Fruit fly (Drosophila melanogaster) whole organism, embryonic: ENCODE measurements around the gene CG34310.
A peak's percentile ranks its signal among the peaks of the same experiment; 100 is the strongest.

ENCODE experiments used
- Abd-B ChIP-seq: fragments of 200-800 bp; sonication (Bioruptor generic); optimal IDR thresholded peaks from 2 replicates; lab custom pipeline; 2018; ENCODE audit warnings: missing biosample characterization, mild to moderate bottlenecking, missing genetic modification characterization, moderate library complexity
- CG13424 ChIP-seq: fragments of 200-800 bp; sonication (Bioruptor generic); optimal IDR thresholded peaks from 2 replicates; lab custom pipeline; 2019; ENCODE audit warnings: missing biosample characterization, mild to moderate bottlenecking, missing genetic modification characterization, moderate library complexity
- CG15073 ChIP-seq: fragments of 200-800 bp; sonication (Bioruptor generic); optimal IDR thresholded peaks from 2 replicates; lab custom pipeline; 2016; ENCODE audit warnings: missing biosample characterization, missing genetic modification characterization
- CG15269 ChIP-seq: fragments of 200-800 bp; sonication (Bioruptor generic); optimal IDR thresholded peaks from 2 replicates; lab custom pipeline; 2018; ENCODE audit warnings: missing biosample characterization, mild to moderate bottlenecking, missing genetic modification characterization, moderate library complexity
- CG15479 ChIP-seq: fragments of 200-800 bp; sonication (Bioruptor generic); optimal IDR thresholded peaks from 3 replicates; lab custom pipeline; 2019; ENCODE audit warnings: missing biosample characterization, mild to moderate bottlenecking, missing genetic modification characterization, moderate library complexity
- CG1602 ChIP-seq: fragments of 200-800 bp; sonication (Bioruptor generic); optimal IDR thresholded peaks from 3 replicates; lab custom pipeline; 2016; ENCODE audit warnings: missing biosample characterization, missing genetic modification characterization
- CG17186 ChIP-seq: fragments of 200-800 bp; sonication (Bioruptor generic); optimal IDR thresholded peaks from 3 replicates; lab custom pipeline; 2017; ENCODE audit warnings: missing biosample characterization, missing genetic modification reagents, missing genetic modification characterization
- CG17385 ChIP-seq: fragments of 200-800 bp; sonication (Bioruptor generic); optimal IDR thresholded peaks from 3 replicates; lab custom pipeline; 2018; ENCODE audit warnings: missing biosample characterization, mild to moderate bottlenecking, missing genetic modification characterization
- CG2712 ChIP-seq: fragments of 200-800 bp; optimal IDR thresholded peaks from 3 replicates; lab custom pipeline; 2019; ENCODE audit warnings: missing biosample characterization, mild to moderate bottlenecking, missing genetic modification characterization, moderate library complexity
- CG31365 ChIP-seq: fragments of 200-800 bp; sonication (Bioruptor generic); optimal IDR thresholded peaks from 2 replicates; lab custom pipeline; 2018; ENCODE audit warnings: missing biosample characterization, mild to moderate bottlenecking, missing genetic modification characterization
- CG3995 ChIP-seq: fragments of 200-800 bp; sonication (Bioruptor generic); optimal IDR thresholded peaks from 3 replicates; lab custom pipeline; 2016; ENCODE audit warnings: missing biosample characterization, missing genetic modification characterization
- CG4424 ChIP-seq: fragments of 200-800 bp; sonication (Bioruptor generic); optimal IDR thresholded peaks from 3 replicates; lab custom pipeline; 2016; ENCODE audit warnings: missing biosample characterization, missing genetic modification characterization
- CG4820 ChIP-seq: fragments of 200-800 bp; sonication (Bioruptor generic); optimal IDR thresholded peaks from 3 replicates; lab custom pipeline; 2016; ENCODE audit warnings: missing biosample characterization, missing genetic modification characterization
- CG7271 ChIP-seq: fragments of 200-800 bp; sonication (Bioruptor generic); optimal IDR thresholded peaks from 2 replicates; lab custom pipeline; 2018; ENCODE audit warnings: missing biosample characterization, mild to moderate bottlenecking, missing genetic modification characterization, moderate library complexity
- CG7987 ChIP-seq: fragments of 200-800 bp; sonication (Bioruptor generic); optimal IDR thresholded peaks from 2 replicates; lab custom pipeline; 2018; ENCODE audit warnings: missing biosample characterization, mild to moderate bottlenecking, missing genetic modification characterization, moderate library complexity
- CG9437 ChIP-seq: fragments of 200-800 bp; sonication (Bioruptor generic); optimal IDR thresholded peaks from 2 replicates; lab custom pipeline; 2018; ENCODE audit warnings: missing biosample characterization, mild to moderate bottlenecking, missing genetic modification characterization
- CG9609 ChIP-seq: fragments of 200-800 bp; sonication (Bioruptor generic); optimal IDR thresholded peaks from 3 replicates; lab custom pipeline; 2016; ENCODE audit warnings: missing biosample characterization, missing genetic modification characterization
- CG9817 ChIP-seq: fragments of 200-800 bp; sonication (Bioruptor generic); optimal IDR thresholded peaks from 2 replicates; lab custom pipeline; 2018; ENCODE audit warnings: missing biosample characterization, mild to moderate bottlenecking, missing genetic modification characterization, moderate library complexity
- Doc3 ChIP-seq: fragments of 200-800 bp; sonication (Bioruptor generic); IDR thresholded peaks from 3 replicates; pipeline ENCODE4 v1.3.6; 2022; ENCODE audit warnings: missing biosample characterization, missing genetic modification characterization; ENCODE audit not compliant: partially characterized antibody
- E2f2 ChIP-seq: fragments of 200-800 bp; sonication (Bioruptor generic); IDR thresholded peaks from 2 replicates; pipeline ENCODE4 v1.3.6; 2022; ENCODE audit warnings: missing biosample characterization, missing genetic modification characterization
- Ets65A ChIP-seq: fragments of 200-800 bp; sonication (Bioruptor generic); peaks from one replicate; lab custom pipeline; 2016; ENCODE audit warnings: missing biosample characterization, missing genetic modification characterization
- Hr51 ChIP-seq, 2 experiments: fragments of 200-800 bp; sonication (Bioruptor generic); optimal IDR thresholded peaks; 2 replicates in 1 of 2; 3 replicates in 1 of 2; lab custom pipeline; 2016 to 2018; ENCODE audit warnings: missing biosample characterization in 2 of 2, missing genetic modification characterization in 2 of 2, mild to moderate bottlenecking in 1 of 2, moderate library complexity in 1 of 2
- Jarid2 ChIP-seq: fragments of 200-800 bp; sonication (Bioruptor generic); optimal IDR thresholded peaks from 3 replicates; lab custom pipeline; 2017; ENCODE audit warnings: mild to moderate bottlenecking, missing biosample characterization, missing genetic modification reagents, missing genetic modification characterization
- Lim3 ChIP-seq: fragments of 200-800 bp; sonication (Bioruptor generic); IDR thresholded peaks from 2 replicates; pipeline ENCODE4 v1.3.6; 2022; ENCODE audit warnings: missing biosample characterization, missing genetic modification characterization
- Myb ChIP-seq: fragments of 200-800 bp; sonication (Bioruptor generic); optimal IDR thresholded peaks from 2 replicates; lab custom pipeline; 2016; ENCODE audit warnings: missing biosample characterization, missing genetic modification characterization
- NfI ChIP-seq: fragments of 200-800 bp; sonication (Bioruptor generic); optimal IDR thresholded peaks from 3 replicates; lab custom pipeline; 2018; ENCODE audit warnings: missing biosample characterization, mild to moderate bottlenecking, missing genetic modification characterization, moderate library complexity
- Opbp ChIP-seq: fragments of 200-800 bp; sonication (Bioruptor generic); IDR thresholded peaks from 3 replicates; pipeline ENCODE4 v1.3.6; 2022; ENCODE audit warnings: missing biosample characterization, missing genetic modification characterization; ENCODE audit not compliant: partially characterized antibody
- aop ChIP-seq: fragments of 200-800 bp; sonication (Bioruptor generic); IDR thresholded peaks from 2 replicates; pipeline ENCODE4 v1.3.6; 2022; ENCODE audit warnings: missing biosample characterization, missing genetic modification characterization
- ara ChIP-seq: fragments of 200-800 bp; sonication (Bioruptor generic); IDR thresholded peaks from 2 replicates; pipeline ENCODE4 v1.3.6; 2022; ENCODE audit warnings: missing biosample characterization, missing genetic modification characterization
- ase ChIP-seq: fragments of 200-800 bp; sonication (Bioruptor generic); IDR thresholded peaks from 3 replicates; pipeline ENCODE4 v1.3.6; 2022; ENCODE audit warnings: missing biosample characterization, missing genetic modification characterization
- ash1 ChIP-seq: fragments of 200-800 bp; sonication (Bioruptor generic); optimal IDR thresholded peaks from 2 replicates; lab custom pipeline; 2018; ENCODE audit warnings: missing biosample characterization, mild to moderate bottlenecking, missing genetic modification characterization
- ato ChIP-seq: fragments of 200-800 bp; sonication (Bioruptor generic); IDR thresholded peaks from 2 replicates; pipeline ENCODE4 v1.3.6; 2022; ENCODE audit warnings: missing biosample characterization, missing genetic modification characterization; ENCODE audit not compliant: partially characterized antibody
- crc ChIP-seq: fragments of 200-800 bp; sonication (Bioruptor generic); optimal IDR thresholded peaks from 2 replicates; lab custom pipeline; 2016; ENCODE audit warnings: missing biosample characterization, missing genetic modification characterization
- fd96Cb ChIP-seq: fragments of 200-800 bp; sonication (Bioruptor generic); optimal IDR thresholded peaks from 2 replicates; lab custom pipeline; 2018; ENCODE audit warnings: missing biosample characterization, mild to moderate bottlenecking, missing genetic modification characterization, moderate library complexity
- gfzf ChIP-seq: fragments of 200-800 bp; sonication (Bioruptor generic); optimal IDR thresholded peaks from 2 replicates; lab custom pipeline; 2016; ENCODE audit warnings: missing biosample characterization, mild to moderate bottlenecking, missing genetic modification characterization, moderate library complexity
- grn ChIP-seq: fragments of 200-800 bp; sonication (Bioruptor generic); optimal IDR thresholded peaks from 3 replicates; lab custom pipeline; 2017; ENCODE audit warnings: missing biosample characterization, missing genetic modification characterization
- gro ChIP-seq: fragments of 200-800 bp; sonication (Bioruptor generic); optimal IDR thresholded peaks from 2 replicates; lab custom pipeline; 2016; ENCODE audit warnings: missing biosample characterization, missing genetic modification characterization
- jumu ChIP-seq: fragments of 200-800 bp; sonication (Bioruptor generic); optimal IDR thresholded peaks from 3 replicates; lab custom pipeline; 2016; ENCODE audit warnings: missing biosample characterization, missing genetic modification characterization
- kay ChIP-seq: fragments of 200-800 bp; sonication (Bioruptor generic); optimal IDR thresholded peaks from 2 replicates; lab custom pipeline; 2016; ENCODE audit warnings: missing biosample characterization, missing genetic modification characterization
- ken ChIP-seq: fragments of 200-800 bp; sonication (Bioruptor generic); IDR thresholded peaks from 3 replicates; pipeline ENCODE4 v1.3.6; 2022; ENCODE audit warnings: missing biosample characterization, missing genetic modification characterization
- nom ChIP-seq: fragments of 200-800 bp; sonication (Bioruptor generic); optimal IDR thresholded peaks from 2 replicates; lab custom pipeline; 2017; ENCODE audit warnings: missing biosample characterization, missing genetic modification characterization, mild to moderate bottlenecking, moderate library complexity, missing genetic modification reagents
- otp ChIP-seq: fragments of 200-800 bp; sonication (Bioruptor generic); IDR thresholded peaks from 3 replicates; pipeline ENCODE4, ENCODE4 v1.3.6; 2022; ENCODE audit warnings: missing biosample characterization, missing genetic modification characterization
- ranshi ChIP-seq: fragments of 200-800 bp; sonication (Bioruptor generic); IDR thresholded peaks from 2 replicates; pipeline ENCODE4 v1.3.6; 2022; ENCODE audit warnings: missing biosample characterization, missing genetic modification characterization
- ro ChIP-seq: fragments of 200-800 bp; sonication (Bioruptor generic); IDR thresholded peaks from 2 replicates; pipeline ENCODE4 v1.3.6; 2022; ENCODE audit warnings: missing biosample characterization, missing genetic modification characterization
- sqz ChIP-seq: fragments of 200-800 bp; sonication (Bioruptor generic); optimal IDR thresholded peaks from 3 replicates; lab custom pipeline; 2018; ENCODE audit warnings: missing biosample characterization, mild to moderate bottlenecking, missing genetic modification characterization
- stwl ChIP-seq: fragments of 200-800 bp; sonication (Bioruptor generic); optimal IDR thresholded peaks from 3 replicates; lab custom pipeline; 2018; ENCODE audit warnings: missing biosample characterization, mild to moderate bottlenecking, missing genetic modification characterization, moderate library complexity
- tup ChIP-seq: fragments of 200-800 bp; sonication (Bioruptor generic); optimal IDR thresholded peaks from 2 replicates; lab custom pipeline; 2016; ENCODE audit warnings: missing biosample characterization, mild to moderate bottlenecking, missing genetic modification characterization, moderate library complexity
- vvl ChIP-seq: fragments of 200-800 bp; sonication (Bioruptor generic); IDR thresholded peaks from 2 replicates; pipeline ENCODE4 v1.3.6; 2022; ENCODE audit warnings: missing biosample characterization, missing genetic modification characterization
- zen2 ChIP-seq: fragments of 200-800 bp; sonication (Bioruptor generic); IDR thresholded peaks from 3 replicates; pipeline ENCODE4 v1.3.6; 2022; ENCODE audit warnings: missing biosample characterization, missing genetic modification characterization; ENCODE audit not compliant: partially characterized antibody

Gene CG34310

DNA sequence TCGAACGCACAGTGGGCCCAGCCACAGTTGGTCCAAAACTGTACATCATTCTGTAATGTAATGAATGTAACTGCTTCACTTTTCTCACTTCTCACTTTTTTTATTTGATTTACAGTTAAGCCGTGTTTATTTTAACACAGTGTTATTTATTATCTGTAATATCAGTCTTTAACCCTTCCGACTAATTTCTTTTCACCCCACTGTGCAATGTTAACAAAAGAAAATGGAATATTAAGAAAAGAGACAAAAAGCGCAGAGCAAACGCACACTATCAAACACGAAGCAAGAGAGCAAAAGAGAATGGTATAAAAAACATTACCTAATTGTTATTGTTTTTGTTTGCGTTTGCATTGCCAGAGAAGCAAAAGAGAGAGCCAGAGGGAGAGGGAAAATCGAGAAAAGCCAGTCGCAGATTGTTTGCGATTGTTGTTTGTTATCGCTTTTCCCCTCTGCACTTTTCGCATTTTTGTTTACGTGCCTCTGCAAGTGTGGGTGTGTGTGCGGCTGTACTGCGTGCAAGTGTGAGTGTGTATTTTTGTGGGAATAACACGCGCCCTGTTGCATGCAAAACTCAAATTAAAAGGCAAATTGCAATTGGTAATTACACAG, 16.3 kb upstream of the CG34310 start (continued):
- TF ChIP-seq CG7271 (tag; lab: Kevin White, UChicago) (peak; percentile 93), CG17385 (GFP tag; lab: Kevin White, UChicago) (peak; percentile 96), otp (GFP tag; lab: Robert Waterston, UW) (peak; percentile 98), zen2 (no peak), CG9437 (GFP tag; lab: Kevin White, UChicago) (peak; percentile 95), CG1602 (GFP tag; lab: Kevin White, UChicago) (peak; percentile 98), ato (0 out of 2 replicates have a peak, but pooled peaks have one; percentile 26), Jarid2 (GFP tag; lab: Kevin White, UChicago) (peak; percentile 88), CG3995 (GFP tag; lab: Kevin White, UChicago) (peak; percentile 68), CG13424 (peak; percentile 98), Hr51 (GFP tag; optimal IDR thresholded peaks at IDR 0.05; lab: Kevin White, UChicago) (peak; percentile 98 to 99), Doc3 (GFP tag; lab: Robert Waterston, UW) (no peak), sqz (GFP tag; lab: Kevin White, UChicago) (peak; percentile 99), CG4424 (GFP tag; lab: Kevin White, UChicago) (peak; percentile 99), ash1 (GFP tag; lab: Kevin White, UChicago) (peak; percentile 79), CG31365 (tag; lab: Kevin White, UChicago) (peak; percentile 91), NfI (peak; percentile 98), Abd-B (GFP tag; lab: Kevin White, UChicago) (peak; percentile 97), jumu (GFP tag; lab: Kevin White, UChicago) (peak; percentile 96), CG2712 (tag; lab: Kevin White, UChicago) (peak; percentile 99), gro (GFP tag; lab: Kevin White, UChicago) (peak; percentile 98), vvl (GFP tag; lab: Robert Waterston, UW) (peak; percentile 99), ranshi (GFP tag; lab: Robert Waterston, UW) (peak; percentile 98), CG4820 (peak; percentile 97), CG9609 (peak; percentile 98), kay (peak; percentile 96), ase (GFP tag; lab: Robert Waterston, UW) (peak; percentile 97), Ets65A (GFP tag; lab: Kevin White, UChicago) (peak; percentile 100), CG15073 (GFP tag; lab: Kevin White, UChicago) (peak; percentile 86), CG7987 (GFP tag; lab: Kevin White, UChicago) (peak; percentile 96), stwl (tag; lab: Kevin White, UChicago) (peak; percentile 66), nom (GFP tag; lab: Kevin White, UChicago) (peak; percentile 84), Opbp (GFP tag; lab: Robert Waterston, UW) (peak; percentile 25; the same call in 1 of the 3 replicates), ro (GFP tag; lab: Robert Waterston, UW) (peak; percentile 90), crc (peak; percentile 98), grn (GFP tag; lab: Kevin White, UChicago) (peak; percentile 83), CG15269 (tag; lab: Kevin White, UChicago) (peak; percentile 99), Lim3 (GFP tag; lab: Robert Waterston, UW) (peak; percentile 91), gfzf (GFP tag; lab: Kevin White, UChicago) (peak; percentile 23), fd96Cb (tag; lab: Kevin White, UChicago) (peak; percentile 98), ara (GFP tag; lab: Robert Waterston, UW) (peak; percentile 97), Myb (GFP tag; lab: Kevin White, UChicago) (peak; percentile 90), tup (GFP tag; lab: Kevin White, UChicago) (peak; percentile 97), CG17186 (GFP tag; lab: Kevin White, UChicago) (peak; percentile 93), ken (GFP tag; lab: Robert Waterston, UW) (peak; percentile 96), CG15479 (GFP tag; lab: Kevin White, UChicago) (peak; percentile 89), aop (GFP tag; lab: Robert Waterston, UW) (peak; percentile 86), CG9817 (peak; percentile 95), E2f2 (GFP tag; lab: Robert Waterston, UW) (peak; percentile 87)
